Worm (Caenorhabditis elegans) whole organism, early embryonic: Measurements from ENCODE around the gene srt-37.

ENCODE experiments used
- B0310.2 ChIP-seq: sonication (generic microtip); optimal IDR thresholded peaks from 2 replicates; lab custom pipeline; 2016; ENCODE audit warnings: mild to moderate bottlenecking, missing genetic modification characterization, missing compliant biosample characterization
- F13C5.2 ChIP-seq: sonication (generic microtip); optimal IDR thresholded peaks from 2 replicates; lab custom pipeline; 2017; ENCODE audit warnings: mild to moderate bottlenecking, missing genetic modification characterization, inconsistent platforms, missing compliant biosample characterization
- ama-1 ChIP-seq: fragments of 150-350 bp; optimal IDR thresholded peaks from 2 replicates; lab custom pipeline; 2014
- ceh-13 ChIP-seq: fragments of 200-800 bp; sonication (Bioruptor generic); optimal IDR thresholded peaks from 2 replicates; lab custom pipeline; 2018; ENCODE audit warnings: mild to moderate bottlenecking, missing genetic modification characterization, missing compliant biosample characterization
- tbx-11 ChIP-seq: fragments of 200-800 bp; sonication (Bioruptor generic); IDR thresholded peaks from 2 replicates; pipeline ENCODE4 v1.3.6; 2022; ENCODE audit warnings: missing genetic modification characterization, missing compliant biosample characterization

DNA sequence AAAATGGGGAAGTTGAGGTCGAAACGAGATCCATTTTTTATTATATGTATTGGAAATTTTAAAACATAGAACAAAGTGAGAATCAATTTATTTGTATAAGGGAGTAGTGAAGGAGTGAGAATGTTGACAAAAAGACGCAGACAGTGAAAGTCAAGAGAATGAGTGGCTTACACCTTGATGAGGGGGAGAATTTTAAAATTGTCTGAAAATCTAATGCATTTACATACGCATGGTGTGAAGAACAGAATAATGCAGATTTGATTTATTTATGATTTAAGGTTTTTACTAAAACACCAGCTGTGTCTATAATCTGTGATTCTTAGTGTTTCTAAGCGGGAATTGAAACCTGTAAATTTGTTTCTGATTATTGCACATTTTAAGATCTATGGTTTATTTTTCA, 43.8 kb upstream of the srt-37 start, which contains the start of gene nhr-125:
- TF ChIP-seq B0310.2, result no peak
- no peak for TF ChIP-seq ama-1
- no peak for TF ChIP-seq tbx-11 (GFP tag; lab: Robert Waterston, UW)
- TF ChIP-seq F13C5.2 (tag; lab: Kevin White, UChicago), result no peak
- TF ChIP-seq ceh-13 (GFP tag; lab: Kevin White, UChicago), result no peak
